Fruit fly (Drosophila melanogaster): ENCODE results near the gene mib2.

Gene mib2

dm6 chr2L:19064706-19065105 is 30.5 kb downstream of the mib2 start, which contains the start of gene CG17343:
Gene CG17343 (plus strand): TSS chr2L:19064929.
- TF ChIP-seq noc (tag; optimal IDR thresholded peaks at IDR 0.05): no peak

dm6 chr2L:19068393-19068792 is 34.1 kb downstream of the mib2 start:
- no peak for TF ChIP-seq noc (tag; optimal IDR thresholded peaks at IDR 0.05)

dm6 chr2L:19069548-19070145 is 35.4 kb downstream of the mib2 start, which contains the start of gene CG10702:
Gene CG10702 (minus strand): TSS chr2L:19069851.
- no peak for TF ChIP-seq noc (tag; optimal IDR thresholded peaks at IDR 0.05)

dm6 chr2L:19071713-19072112 is 37.5 kb downstream of the mib2 start:
- TF ChIP-seq noc (tag; optimal IDR thresholded peaks at IDR 0.05): no peak

dm6 chr2L:19074099-19074828 is 40.0 kb downstream of the mib2 start, which contains the start of gene CG17572:
Gene CG17572 (minus strand): TSS chr2L:19074149.
- no peak for TF ChIP-seq noc (tag; optimal IDR thresholded peaks at IDR 0.05)

- TF ChIP-seq noc (tag; optimal IDR thresholded peaks at IDR 0.05): no peak
Measured at dm6 chr2L:19078928-19079327, 44.7 kb downstream of the mib2 start, which contains the start of gene CG10700. Gene CG10700 (minus strand): TSS chr2L:19079028.

- TF ChIP-seq noc (tag; optimal IDR thresholded peaks at IDR 0.05): no peak
Measured at dm6 chr2L:19079742-19080141, 45.5 kb downstream of the mib2 start.

dm6 chr2L:19083320-19083764 is 49.1 kb downstream of the mib2 start:
- TF ChIP-seq noc (tag; optimal IDR thresholded peaks at IDR 0.05): no peak

dm6 chr2L:19088895-19089294 is 54.7 kb downstream of the mib2 start:
- no peak for TF ChIP-seq noc (tag; optimal IDR thresholded peaks at IDR 0.05)

- no peak for TF ChIP-seq noc (tag; optimal IDR thresholded peaks at IDR 0.05)
Measured at dm6 chr2L:19089385-19089784, 55.1 kb downstream of the mib2 start.
